Worm (Caenorhabditis elegans) whole organism, early embryonic: ENCODE data around the gene K02E11.5.
"Not testable (repeated sequence)": the region's sequence is repeated elsewhere in the genome, so short reads cannot be mapped to it uniquely, and the experiment has no call there.

ENCODE experiments used
- B0310.2 ChIP-seq: sonication (generic microtip); optimal IDR thresholded peaks from 2 replicates; lab custom pipeline; 2016; ENCODE audit warnings: mild to moderate bottlenecking, missing genetic modification characterization, missing compliant biosample characterization
- F13C5.2 ChIP-seq: sonication (generic microtip); optimal IDR thresholded peaks from 2 replicates; lab custom pipeline; 2017; ENCODE audit warnings: mild to moderate bottlenecking, missing genetic modification characterization, inconsistent platforms, missing compliant biosample characterization
- ama-1 ChIP-seq: fragments of 150-350 bp; optimal IDR thresholded peaks from 2 replicates; lab custom pipeline; 2014
- hmbx-1 ChIP-seq: sonication (generic microtip); optimal IDR thresholded peaks from 2 replicates; lab custom pipeline; 2016; ENCODE audit warnings: mild to moderate bottlenecking, missing genetic modification characterization, missing compliant biosample characterization
- hmg-4 ChIP-seq: fragments of 200-800 bp; sonication (Bioruptor generic); optimal IDR thresholded peaks from 2 replicates; lab custom pipeline; 2018; ENCODE audit warnings: mild to moderate bottlenecking, missing genetic modification characterization, missing compliant biosample characterization
- hnd-1 ChIP-seq: sonication (generic microtip); optimal IDR thresholded peaks from 2 replicates; lab custom pipeline; 2016; ENCODE audit warnings: missing genetic modification characterization, missing compliant biosample characterization
- pes-1 ChIP-seq: fragments of 200-800 bp; sonication (Bioruptor generic); IDR thresholded peaks from 2 replicates; pipeline ENCODE4 v1.3.6; 2022; ENCODE audit warnings: missing genetic modification reagents, missing genetic modification characterization, missing compliant biosample characterization
- scrt-1 ChIP-seq: fragments of 200-800 bp; sonication (Bioruptor generic); IDR thresholded peaks from 2 replicates; pipeline ENCODE4 v1.3.6; 2022; ENCODE audit warnings: missing genetic modification characterization, missing compliant biosample characterization
- sea-1 ChIP-seq: fragments of 200-800 bp; sonication (Bioruptor generic); conservative IDR thresholded peaks from 2 replicates; pipeline ENCODE4 v1.3.6; 2022; ENCODE audit warnings: missing genetic modification characterization, missing compliant biosample characterization
- tbx-11 ChIP-seq: fragments of 200-800 bp; sonication (Bioruptor generic); IDR thresholded peaks from 2 replicates; pipeline ENCODE4 v1.3.6; 2022; ENCODE audit warnings: missing genetic modification characterization, missing compliant biosample characterization
- tbx-37 ChIP-seq: fragments of 200-800 bp; sonication (Bioruptor generic); conservative IDR thresholded peaks from 2 replicates; pipeline ENCODE4 v1.3.6; 2022; ENCODE audit warnings: missing genetic modification reagents, missing genetic modification characterization, missing compliant biosample characterization
- tra-4 ChIP-seq: sonication (generic microtip); optimal IDR thresholded peaks from 2 replicates; lab custom pipeline; 2017; ENCODE audit warnings: missing genetic modification characterization, missing compliant biosample characterization

DNA sequence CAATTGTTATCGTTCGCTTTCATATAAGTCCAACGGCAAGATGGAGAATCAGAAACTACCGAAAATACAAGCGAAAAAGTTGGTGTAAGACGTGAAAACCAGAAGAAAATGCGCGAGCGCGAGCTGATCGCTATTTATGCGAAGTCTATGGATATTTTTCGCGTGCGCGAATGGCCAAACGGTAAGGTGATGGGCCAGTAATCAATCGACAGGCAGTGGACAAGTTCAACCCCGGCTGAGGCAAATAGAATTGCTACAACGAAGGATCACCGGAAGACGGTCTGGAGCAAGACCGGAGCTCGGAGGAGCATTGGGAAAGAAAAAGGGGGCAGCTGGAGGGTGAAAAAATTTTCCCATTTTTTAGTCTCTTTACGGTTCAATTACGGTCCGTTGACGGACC lies 14.7 kb upstream of the K02E11.5 start:
- not testable (repeated sequence) for TF ChIP-seq hmg-4; hmbx-1 (tag; lab: Kevin White, UChicago); ama-1 (lab: Kevin White, UChicago); tbx-11 (GFP tag; lab: Robert Waterston, UW); hnd-1; B0310.2 (tag; lab: Kevin White, UChicago); tra-4 (tag; lab: Kevin White, UChicago); F13C5.2
- peak; percentile 65 for TF ChIP-seq pes-1
- TF ChIP-seq scrt-1, result 0 out of 2 replicates have a peak, but pooled peaks have one; percentile 21
- peak; percentile 32; the same call in 1 of the 2 replicates for TF ChIP-seq tbx-37 (GFP tag; lab: Robert Waterston, UW)
- TF ChIP-seq sea-1 (GFP tag; lab: Robert Waterston, UW), result 0 out of 2 replicates have a peak, but pooled peaks have one; percentile 25
